Worm (Caenorhabditis elegans) whole organism, L4 larva: ENCODE results near the gene srj-44.

Experiments
- F26F4.8 ChIP-seq: fragments of 200-800 bp; sonication (Bioruptor generic); conservative IDR thresholded peaks from 2 replicates; pipeline ENCODE4 v1.3.6; 2022; ENCODE audit warnings: missing genetic modification characterization, missing compliant biosample characterization
- F49E8.2 ChIP-seq: sonication (generic microtip); optimal IDR thresholded peaks from 2 replicates; lab custom pipeline; 2016; ENCODE audit warnings: missing compliant biosample characterization, mild to moderate bottlenecking, missing genetic modification characterization, borderline replicate concordance
- T26A8.4 ChIP-seq: fragments of 200-800 bp; sonication (Bioruptor generic); IDR thresholded peaks from 2 replicates; pipeline ENCODE4 v1.3.6; 2022; ENCODE audit warnings: missing genetic modification characterization, missing compliant biosample characterization
- Y105C5A.15 ChIP-seq: fragments of 200-800 bp; sonication (Bioruptor generic); IDR thresholded peaks from 2 replicates; pipeline ENCODE4 v1.3.6; 2022; ENCODE audit warnings: missing genetic modification characterization, missing compliant biosample characterization
- Y5F2A.4 ChIP-seq: fragments of 200-800 bp; sonication (Bioruptor generic); optimal IDR thresholded peaks from 2 replicates; lab custom pipeline; 2018; ENCODE audit warnings: mild to moderate bottlenecking, missing genetic modification characterization, missing compliant biosample characterization
- Y75B8A.6 ChIP-seq: fragments of 200-800 bp; sonication (Bioruptor generic); IDR thresholded peaks from 2 replicates; pipeline ENCODE4 v1.3.6; 2022; ENCODE audit warnings: missing genetic modification reagents, missing genetic modification characterization, missing compliant biosample characterization
- aha-1 ChIP-seq: fragments of 150-350 bp; peaks from one replicate; lab custom pipeline; 2014; ENCODE audit warnings: missing biosample characterization, missing genetic modification characterization
- aly-2 ChIP-seq: sonication (generic microtip); optimal IDR thresholded peaks from 2 replicates; lab custom pipeline; 2018; ENCODE audit warnings: missing biosample characterization, missing genetic modification characterization
- ces-1 ChIP-seq: fragments of 150-350 bp; sonication (generic microtip); optimal IDR thresholded peaks from 4 replicates; lab custom pipeline; 2014; ENCODE audit warnings: missing biosample characterization, missing genetic modification reagents, missing genetic modification characterization
- ctbp-1 ChIP-seq: fragments of 200-800 bp; sonication (Bioruptor generic); IDR thresholded peaks from 2 replicates; pipeline ENCODE4 v1.3.6; 2022; ENCODE audit warnings: missing genetic modification reagents, missing genetic modification characterization, missing compliant biosample characterization
- daf-19 ChIP-seq: fragments of 200-800 bp; sonication (Bioruptor generic); conservative IDR thresholded peaks from 2 replicates; pipeline ENCODE4 v1.3.6; 2022; ENCODE audit warnings: missing genetic modification characterization, missing compliant biosample characterization
- daf-8 ChIP-seq: fragments of 200-800 bp; sonication (Bioruptor generic); IDR thresholded peaks from 2 replicates; pipeline ENCODE4 v1.3.6; 2022; ENCODE audit warnings: missing genetic modification characterization, missing compliant biosample characterization
- dmd-6 ChIP-seq: fragments of 200-800 bp; sonication (Bioruptor generic); IDR thresholded peaks from 2 replicates; pipeline ENCODE4 v1.3.6; 2022; ENCODE audit warnings: missing genetic modification reagents, missing genetic modification characterization, missing compliant biosample characterization
- dmd-8 ChIP-seq: fragments of 200-800 bp; sonication (Bioruptor generic); IDR thresholded peaks from 2 replicates; pipeline ENCODE4 v1.3.6; 2022; ENCODE audit warnings: missing genetic modification characterization, missing compliant biosample characterization
- dpl-1 ChIP-seq: fragments of 150-350 bp; optimal IDR thresholded peaks from 2 replicates; lab custom pipeline; 2014; ENCODE audit warnings: missing biosample characterization, missing genetic modification reagents, missing genetic modification characterization
- fkh-10 ChIP-seq: fragments of 150-350 bp; optimal IDR thresholded peaks from 2 replicates; lab custom pipeline; 2014; ENCODE audit warnings: missing biosample characterization, missing genetic modification reagents, missing genetic modification characterization
- fos-1 ChIP-seq: fragments of 150-350 bp; optimal IDR thresholded peaks from 2 replicates; lab custom pipeline; 2014; ENCODE audit warnings: missing biosample characterization, missing genetic modification characterization
- hlh-11 ChIP-seq: fragments of 200-800 bp; sonication (Bioruptor generic); optimal IDR thresholded peaks from 2 replicates; lab custom pipeline; 2018; ENCODE audit warnings: mild to moderate bottlenecking, missing genetic modification characterization, missing compliant biosample characterization
- lin-1 ChIP-seq: fragments of 200-800 bp; sonication (Bioruptor generic); IDR thresholded peaks from 2 replicates; pipeline ENCODE4 v1.3.6; 2022; ENCODE audit warnings: missing genetic modification reagents, missing genetic modification characterization, missing compliant biosample characterization
- lin-13 ChIP-seq: fragments of 150-350 bp; optimal IDR thresholded peaks from 2 replicates; lab custom pipeline; 2014; ENCODE audit warnings: missing biosample characterization, missing genetic modification reagents, missing genetic modification characterization
- lin-38 ChIP-seq: fragments of 200-800 bp; sonication (Bioruptor generic); IDR thresholded peaks from 2 replicates; pipeline ENCODE4 v1.3.6; 2022; ENCODE audit warnings: missing genetic modification reagents, missing genetic modification characterization, missing compliant biosample characterization
- lsy-2 ChIP-seq, 2 experiments: fragments of 150-350 bp in 1 of 2; sonication (generic microtip) in 1 of 2; optimal IDR thresholded peaks; 2 replicates each; lab custom pipeline; 2014 to 2017; ENCODE audit warnings: missing biosample characterization in 2 of 2, missing genetic modification characterization in 2 of 2
- madf-9 ChIP-seq: fragments of 200-800 bp; sonication (Bioruptor generic); conservative IDR thresholded peaks from 2 replicates; pipeline ENCODE4 v1.3.6; 2022; ENCODE audit warnings: missing genetic modification reagents, missing genetic modification characterization, missing compliant biosample characterization
- mdl-1 ChIP-seq, 2 experiments: fragments of 150-350 bp in 1 of 2; sonication (generic microtip) in 1 of 2; optimal IDR thresholded peaks; 2 replicates each; lab custom pipeline; 2014 to 2017; ENCODE audit warnings: missing biosample characterization in 2 of 2, missing genetic modification characterization in 2 of 2
- nhr-102 ChIP-seq: sonication (generic microtip); optimal IDR thresholded peaks from 2 replicates; lab custom pipeline; 2016; ENCODE audit warnings: mild to moderate bottlenecking, missing genetic modification characterization, moderate library complexity, missing compliant biosample characterization
- nhr-111 ChIP-seq: fragments of 200-800 bp; sonication (Bioruptor generic); optimal IDR thresholded peaks from 2 replicates; lab custom pipeline; 2018; ENCODE audit warnings: mild to moderate bottlenecking, missing genetic modification characterization, missing compliant biosample characterization
- nhr-237 ChIP-seq: sonication (generic microtip); optimal IDR thresholded peaks from 2 replicates; lab custom pipeline; 2017; ENCODE audit warnings: missing biosample characterization, missing genetic modification characterization
- nhr-28 ChIP-seq: fragments of 150-350 bp; optimal IDR thresholded peaks from 2 replicates; lab custom pipeline; 2014; ENCODE audit warnings: missing biosample characterization, missing genetic modification characterization
- nhr-41 ChIP-seq: fragments of 200-800 bp; sonication (Bioruptor generic); IDR thresholded peaks from 2 replicates; pipeline ENCODE4 v1.3.6; 2022; ENCODE audit warnings: missing genetic modification reagents, missing genetic modification characterization, missing compliant biosample characterization
- nhr-76 ChIP-seq: fragments of 150-350 bp; optimal IDR thresholded peaks from 2 replicates; lab custom pipeline; 2014; ENCODE audit warnings: missing biosample characterization, missing genetic modification characterization
- pha-4 ChIP-seq, 2 experiments: fragments of 150-350 bp in 1 of 2; fragments of 200-800 bp in 1 of 2; sonication (Bioruptor generic) in 1 of 2; IDR thresholded peaks in 1 of 2; optimal IDR thresholded peaks in 1 of 2; 2 replicates each; pipeline versions ENCODE4 v1.3.6 to Lab custom; 2014 to 2022; ENCODE audit warnings: missing genetic modification characterization in 2 of 2, missing genetic modification reagents in 2 of 2, missing biosample characterization in 1 of 2, missing compliant biosample characterization in 1 of 2
- php-3 ChIP-seq: fragments of 200-800 bp; sonication (Bioruptor generic); IDR thresholded peaks from 2 replicates; pipeline ENCODE4 v1.3.6; 2022; ENCODE audit warnings: missing genetic modification reagents, missing genetic modification characterization, missing compliant biosample characterization
- sdz-12 ChIP-seq: fragments of 200-800 bp; sonication (Bioruptor generic); optimal IDR thresholded peaks from 2 replicates; lab custom pipeline; 2018; ENCODE audit warnings: mild to moderate bottlenecking, missing genetic modification characterization, missing compliant biosample characterization
- tra-1 ChIP-seq: fragments of 200-800 bp; sonication (Bioruptor generic); IDR thresholded peaks from 2 replicates; pipeline ENCODE4 v1.3.6; 2022; ENCODE audit warnings: missing genetic modification reagents, missing genetic modification characterization, missing compliant biosample characterization
- vab-7 ChIP-seq: fragments of 200-800 bp; sonication (Bioruptor generic); IDR thresholded peaks from 2 replicates; pipeline ENCODE4 v1.3.6; 2022; ENCODE audit warnings: missing genetic modification reagents, missing genetic modification characterization, missing compliant biosample characterization
- zag-1 ChIP-seq: fragments of 150-350 bp; optimal IDR thresholded peaks from 2 replicates; lab custom pipeline; 2014; ENCODE audit warnings: missing biosample characterization, missing genetic modification characterization
- zip-11 ChIP-seq: fragments of 200-800 bp; sonication (Bioruptor generic); IDR thresholded peaks from 2 replicates; pipeline ENCODE4 v1.3.6; 2022; ENCODE audit warnings: missing genetic modification characterization, missing compliant biosample characterization
- zip-2 ChIP-seq: fragments of 150-350 bp; optimal IDR thresholded peaks from 2 replicates; lab custom pipeline; 2014; ENCODE audit warnings: missing biosample characterization, missing genetic modification characterization

Gene srj-44

ce11 chrV:2871754-2872504, 26.3 kb upstream of the srj-44 start:
- no peak for TF ChIP-seq dpl-1 (GFP tag; lab: Kevin White, UChicago)
- peak; percentile 52; the same call in 1 of the 2 replicates for TF ChIP-seq dmd-8 (GFP tag; lab: Robert Waterston, UW)
- no peak for TF ChIP-seq ces-1 (GFP tag; lab: Kevin White, UChicago)
- TF ChIP-seq F26F4.8 (GFP tag; lab: Robert Waterston, UW), result no peak
- TF ChIP-seq zip-2 (tag; lab: Kevin White, UChicago), result no peak
- TF ChIP-seq tra-1 (GFP tag; lab: Robert Waterston, UW), result peak; percentile 42; the same call in 1 of the 2 replicates
- TF ChIP-seq aly-2, result no peak
- no peak for TF ChIP-seq sdz-12 (GFP tag; lab: Kevin White, UChicago)
- TF ChIP-seq hlh-11 (tag; lab: Kevin White, UChicago), result peak; percentile 30
- TF ChIP-seq vab-7, result no peak
- TF ChIP-seq daf-8, result no peak
- peak; percentile 31; the same call in 1 of the 2 replicates for TF ChIP-seq T26A8.4 (GFP tag; lab: Robert Waterston, UW)
- TF ChIP-seq nhr-111 (GFP tag; lab: Kevin White, UChicago), result no peak
- TF ChIP-seq zip-11 (GFP tag; lab: Robert Waterston, UW), result no peak
- no peak for TF ChIP-seq nhr-237 (tag; lab: Kevin White, UChicago)
- TF ChIP-seq nhr-102, result peak; percentile 17
- no peak for TF ChIP-seq Y75B8A.6 (GFP tag; lab: Robert Waterston, UW)
- no peak for TF ChIP-seq zag-1 (tag; lab: Kevin White, UChicago)
- 0 out of 2 replicates have a peak, but pooled peaks have one; percentile 31 for TF ChIP-seq ctbp-1 (GFP tag; lab: Robert Waterston, UW)
- TF ChIP-seq aha-1 (tag; lab: Kevin White, UChicago), result peak; percentile 95
- TF ChIP-seq nhr-76 (tag; lab: Kevin White, UChicago), result no peak
- TF ChIP-seq fkh-10 (GFP tag; lab: Kevin White, UChicago), result no peak
- TF ChIP-seq lin-38, result peak; percentile 53
- TF ChIP-seq dmd-6 (GFP tag; lab: Robert Waterston, UW), result peak; percentile 31
- no peak for TF ChIP-seq nhr-28 (tag; lab: Kevin White, UChicago)
- no peak for TF ChIP-seq madf-9
- TF ChIP-seq, all 104 proteins: peak for 9

DNA sequence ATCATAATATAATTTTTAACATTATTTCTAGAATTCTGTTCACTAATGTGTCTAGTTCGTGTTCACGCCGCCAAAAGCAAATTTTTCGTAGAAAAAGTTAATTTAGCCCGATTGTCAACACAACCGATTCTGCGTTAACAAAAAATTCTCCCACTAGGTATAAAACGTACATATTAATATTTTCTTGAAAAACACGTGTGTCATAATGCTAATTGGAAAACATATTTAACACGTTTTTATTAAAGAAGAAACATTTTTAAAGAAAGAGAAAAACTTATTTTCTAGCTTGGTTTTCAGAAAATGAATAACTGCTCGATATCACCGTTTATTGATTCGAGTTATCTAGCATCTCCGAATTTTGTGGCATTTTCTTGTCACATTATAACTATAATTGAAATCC, 24.5 kb upstream of the srj-44 start, which contains the start of gene srh-243:
Gene srh-243 (plus strand): TSS at position 301 of the 400 bp plus-strand sequence.
- TF ChIP-seq lin-13, result no peak
- TF ChIP-seq nhr-41, result no peak
- TF ChIP-seq dpl-1 (GFP tag; lab: Kevin White, UChicago), result no peak
- TF ChIP-seq php-3, result no peak
- TF ChIP-seq lsy-2 (tag; optimal IDR thresholded peaks at IDR 0.05; lab: Kevin White, UChicago), result no peak
- no peak for TF ChIP-seq F49E8.2 (tag; lab: Kevin White, UChicago)
- TF ChIP-seq sdz-12 (GFP tag; lab: Kevin White, UChicago), result no peak
- TF ChIP-seq Y5F2A.4 (GFP tag; lab: Kevin White, UChicago), result no peak
- TF ChIP-seq Y105C5A.15 (GFP tag; lab: Robert Waterston, UW), result no peak
- TF ChIP-seq pha-4 (GFP tag; IDR thresholded peaks at IDR 0.05; lab: Robert Waterston, UW), result no peak
- no peak for TF ChIP-seq pha-4 (tag; optimal IDR thresholded peaks at IDR 0.05; lab: Kevin White, UChicago)
- TF ChIP-seq daf-19, result no peak
- no peak for TF ChIP-seq zip-11 (GFP tag; lab: Robert Waterston, UW)
- TF ChIP-seq tra-1 (GFP tag; lab: Robert Waterston, UW), result no peak
- TF ChIP-seq mdl-1 (tag; optimal IDR thresholded peaks at IDR 0.05; lab: Kevin White, UChicago), result no peak
- no peak for TF ChIP-seq lin-1 (GFP tag; lab: Robert Waterston, UW)
- TF ChIP-seq fos-1 (tag; lab: Kevin White, UChicago), result no peak
